Worm (Caenorhabditis elegans): ENCODE results near the gene C24A3.1.

DNA sequence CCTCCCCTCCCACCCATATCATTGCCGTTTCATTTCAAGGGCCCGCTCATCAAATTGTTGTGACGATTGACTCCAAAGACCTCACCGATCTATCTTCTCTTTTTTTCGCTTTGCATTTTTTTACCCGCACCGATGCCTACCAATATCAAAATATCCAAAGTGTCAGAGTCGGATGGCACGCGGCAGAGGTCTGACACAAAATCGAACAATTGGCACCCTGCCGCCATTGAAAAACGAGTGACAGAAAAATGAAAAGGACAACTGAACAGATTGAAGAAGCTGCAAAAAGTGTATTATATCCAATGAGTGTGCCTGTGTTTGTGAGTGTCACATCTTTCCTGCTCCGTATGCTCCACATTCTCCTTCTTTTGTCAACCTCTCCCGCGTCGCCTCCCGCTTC is 12.4 kb upstream of the C24A3.1 start:
- TF ChIP-seq pax-1 (tag; optimal IDR thresholded peaks at IDR 0.05), result no peak
- TF ChIP-seq fkh-10 (GFP tag; optimal IDR thresholded peaks at IDR 0.05), result no peak
- no peak for TF ChIP-seq ets-4 (tag; optimal IDR thresholded peaks at IDR 0.05)
- no peak for TF ChIP-seq sox-4 (tag; optimal IDR thresholded peaks at IDR 0.05)
- TF ChIP-seq K09A11.1 (tag; optimal IDR thresholded peaks at IDR 0.05; ENCODE audit: insufficient read depth), result no peak
- TF ChIP-seq tbx-7 (tag; optimal IDR thresholded peaks at IDR 0.05), result no peak
- TF ChIP-seq ama-1 (optimal IDR thresholded peaks at IDR 0.05), result no peak
- TF ChIP-seq tbx-2 (tag; optimal IDR thresholded peaks at IDR 0.05), result no peak
- TF ChIP-seq pros-1 (tag; optimal IDR thresholded peaks at IDR 0.05), result no peak
- TF ChIP-seq elt-2 (tag; optimal IDR thresholded peaks at IDR 0.05), result no peak
- TF ChIP-seq ceh-2 (tag; optimal IDR thresholded peaks at IDR 0.05), result no peak
- no peak for TF ChIP-seq C38D4.7 (GFP tag; optimal IDR thresholded peaks at IDR 0.05)
- TF ChIP-seq hlh-6 (tag; optimal IDR thresholded peaks at IDR 0.05), result no peak
